Worm (Caenorhabditis elegans) whole organism, L1 larva: ENCODE data around the gene Y102F5A.1.

Source experiments
- C16A3.4 ChIP-seq: fragments of 150-350 bp; optimal IDR thresholded peaks from 2 replicates; lab custom pipeline; 2014; ENCODE audit warnings: missing biosample characterization, missing genetic modification characterization
- aha-1 ChIP-seq: fragments of 150-350 bp; optimal IDR thresholded peaks from 2 replicates; lab custom pipeline; 2014; ENCODE audit warnings: missing biosample characterization, missing genetic modification characterization
- blmp-1 ChIP-seq: fragments of 150-350 bp; optimal IDR thresholded peaks from 2 replicates; lab custom pipeline; 2014; ENCODE audit warnings: missing biosample characterization, missing genetic modification characterization
- ceh-82 ChIP-seq, 3 experiments: fragments of 150-350 bp in 1 of 3; sonication (generic microtip) in 2 of 3; optimal IDR thresholded peaks; 2 replicates each; lab custom pipeline; 2014 to 2017; ENCODE audit warnings: missing biosample characterization in 3 of 3, missing genetic modification characterization in 3 of 3
- ceh-88 ChIP-seq: fragments of 200-800 bp; sonication (Bioruptor generic); IDR thresholded peaks from 2 replicates; pipeline ENCODE4 v1.3.6; 2022; ENCODE audit warnings: missing genetic modification characterization, missing compliant biosample characterization
- ces-1 ChIP-seq: fragments of 150-350 bp; optimal IDR thresholded peaks from 2 replicates; lab custom pipeline; 2014; ENCODE audit warnings: missing biosample characterization, missing genetic modification reagents, missing genetic modification characterization
- dsc-1 ChIP-seq: sonication (generic microtip); optimal IDR thresholded peaks from 2 replicates; lab custom pipeline; 2016; ENCODE audit warnings: mild to moderate bottlenecking, missing genetic modification characterization, missing compliant biosample characterization
- efl-1 ChIP-seq, 4 experiments: fragments of 150-350 bp; optimal IDR thresholded peaks in 3 of 4; peaks in 1 of 4; 1 replicate in 1 of 4; 2 replicates in 3 of 4; lab custom pipeline; 2014; ENCODE audit warnings: missing biosample characterization in 2 of 4, missing genetic modification characterization in 2 of 4, missing genetic modification reagents in 2 of 4
- egl-13 ChIP-seq: sonication (generic microtip); optimal IDR thresholded peaks from 2 replicates; lab custom pipeline; 2016; ENCODE audit warnings: missing genotype, missing genetic modification reagents, missing genetic modification characterization, missing compliant biosample characterization
- egl-27 ChIP-seq, 2 experiments: fragments of 150-350 bp in 1 of 2; sonication (generic microtip); optimal IDR thresholded peaks; 3 replicates each; lab custom pipeline; 2017 to 2018; ENCODE audit warnings: missing biosample characterization in 2 of 2, missing genetic modification characterization in 2 of 2, missing genetic modification reagents in 2 of 2
- ets-5 ChIP-seq: fragments of 200-800 bp; sonication (Bioruptor generic); IDR thresholded peaks from 2 replicates; pipeline ENCODE4 v1.3.6; 2022; ENCODE audit warnings: missing genetic modification characterization, missing compliant biosample characterization
- fkh-10 ChIP-seq: sonication (generic microtip); optimal IDR thresholded peaks from 2 replicates; lab custom pipeline; 2017; ENCODE audit warnings: missing biosample characterization, missing genetic modification reagents, missing genetic modification characterization
- fkh-8 ChIP-seq: sonication (generic microtip); optimal IDR thresholded peaks from 2 replicates; lab custom pipeline; 2016; ENCODE audit warnings: mild to moderate bottlenecking, missing genetic modification characterization, missing compliant biosample characterization
- irx-1 ChIP-seq: sonication (generic microtip); optimal IDR thresholded peaks from 2 replicates; lab custom pipeline; 2016; ENCODE audit warnings: missing genetic modification characterization, missing compliant biosample characterization
- isw-1 ChIP-seq: fragments of 200-800 bp; sonication (Bioruptor generic); IDR thresholded peaks from 2 replicates; pipeline ENCODE4 v1.3.6; 2022; ENCODE audit warnings: missing genetic modification characterization, missing compliant biosample characterization
- jun-1 ChIP-seq: fragments of 150-350 bp; optimal IDR thresholded peaks from 2 replicates; lab custom pipeline; 2014; ENCODE audit warnings: missing biosample characterization, missing genetic modification reagents, missing genetic modification characterization
- lin-13 ChIP-seq: fragments of 150-350 bp; optimal IDR thresholded peaks from 2 replicates; lab custom pipeline; 2014; ENCODE audit warnings: missing biosample characterization, missing genetic modification reagents, missing genetic modification characterization
- lin-14 ChIP-seq: fragments of 200-800 bp; sonication (Bioruptor generic); optimal IDR thresholded peaks from 2 replicates; lab custom pipeline; 2018; ENCODE audit warnings: mild to moderate bottlenecking, missing genetic modification characterization, moderate library complexity, missing compliant biosample characterization
- lin-35 ChIP-seq, 2 experiments: fragments of 150-350 bp; optimal IDR thresholded peaks; 2 replicates each; lab custom pipeline; 2014; ENCODE audit warnings: missing biosample characterization in 2 of 2, missing genetic modification characterization in 2 of 2, missing genetic modification reagents in 2 of 2
- lin-39 ChIP-seq: fragments of 150-350 bp; optimal IDR thresholded peaks from 2 replicates; lab custom pipeline; 2014; ENCODE audit warnings: missing biosample characterization, missing genetic modification reagents, missing genetic modification characterization
- lsy-2 ChIP-seq, 2 experiments: fragments of 150-350 bp; optimal IDR thresholded peaks; 2 replicates each; lab custom pipeline; 2014; ENCODE audit warnings: missing biosample characterization in 2 of 2, missing genetic modification characterization in 2 of 2
- mab-9 ChIP-seq: fragments of 200-800 bp; sonication (Bioruptor generic); IDR thresholded peaks from 2 replicates; pipeline ENCODE4 v1.3.6; 2022; ENCODE audit warnings: missing genetic modification reagents, missing genetic modification characterization, missing compliant biosample characterization
- mdl-1 ChIP-seq, 2 experiments: fragments of 150-350 bp; optimal IDR thresholded peaks; 2 replicates each; lab custom pipeline; 2014 to 2017; ENCODE audit warnings: missing biosample characterization in 2 of 2, missing genetic modification characterization in 2 of 2, inconsistent platforms in 1 of 2
- mep-1 ChIP-seq: fragments of 150-350 bp; optimal IDR thresholded peaks from 2 replicates; lab custom pipeline; 2014; ENCODE audit warnings: missing biosample characterization, missing genetic modification characterization
- nhr-237 ChIP-seq: fragments of 150-350 bp; optimal IDR thresholded peaks from 2 replicates; lab custom pipeline; 2014; ENCODE audit warnings: missing biosample characterization, missing genetic modification characterization
- nhr-28 ChIP-seq: fragments of 150-350 bp; optimal IDR thresholded peaks from 2 replicates; lab custom pipeline; 2014; ENCODE audit warnings: missing biosample characterization, missing genetic modification characterization
- nhr-47 ChIP-seq: sonication (generic microtip); optimal IDR thresholded peaks from 2 replicates; lab custom pipeline; 2016; ENCODE audit warnings: mild to moderate bottlenecking, missing genetic modification characterization, moderate library complexity, missing compliant biosample characterization
- nhr-77 ChIP-seq: fragments of 150-350 bp; optimal IDR thresholded peaks from 2 replicates; lab custom pipeline; 2014; ENCODE audit warnings: missing biosample characterization, missing genetic modification characterization
- nhr-84 ChIP-seq: sonication (generic microtip); optimal IDR thresholded peaks from 2 replicates; lab custom pipeline; 2017; ENCODE audit warnings: missing biosample characterization, missing genetic modification characterization
- nhr-90 ChIP-seq: sonication (generic microtip); optimal IDR thresholded peaks from 2 replicates; lab custom pipeline; 2016; ENCODE audit warnings: mild to moderate bottlenecking, missing genetic modification characterization, missing compliant biosample characterization; ENCODE audit not compliant: poor library complexity
- pax-3 ChIP-seq: fragments of 200-800 bp; sonication (Bioruptor generic); optimal IDR thresholded peaks from 2 replicates; lab custom pipeline; 2018; ENCODE audit warnings: mild to moderate bottlenecking, missing genetic modification characterization, moderate library complexity, missing compliant biosample characterization
- pqm-1 ChIP-seq: sonication (generic microtip); optimal IDR thresholded peaks from 3 replicates; lab custom pipeline; 2017; ENCODE audit warnings: missing biosample characterization, missing genetic modification characterization
- rnt-1 ChIP-seq: sonication (generic microtip); optimal IDR thresholded peaks from 2 replicates; lab custom pipeline; 2016; ENCODE audit warnings: mild to moderate bottlenecking, missing genetic modification characterization, moderate library complexity, missing compliant biosample characterization
- skn-1 ChIP-seq: fragments of 150-350 bp; optimal IDR thresholded peaks from 2 replicates; lab custom pipeline; 2014; ENCODE audit warnings: missing biosample characterization, missing genetic modification characterization
- snu-23 ChIP-seq: sonication (generic microtip); optimal IDR thresholded peaks from 2 replicates; lab custom pipeline; 2016; ENCODE audit warnings: missing genetic modification characterization, missing compliant biosample characterization
- sox-4 ChIP-seq: sonication (generic microtip); optimal IDR thresholded peaks from 2 replicates; lab custom pipeline; 2016; ENCODE audit warnings: missing genetic modification characterization, missing compliant biosample characterization
- swsn-7 ChIP-seq: sonication (generic microtip); optimal IDR thresholded peaks from 2 replicates; lab custom pipeline; 2016; ENCODE audit warnings: missing genetic modification characterization, missing compliant biosample characterization
- tbx-2 ChIP-seq: sonication (generic microtip); optimal IDR thresholded peaks from 2 replicates; lab custom pipeline; 2016; ENCODE audit warnings: missing genetic modification characterization, missing compliant biosample characterization
- tlp-1 ChIP-seq: fragments of 150-350 bp; optimal IDR thresholded peaks from 2 replicates; lab custom pipeline; 2014; ENCODE audit warnings: missing biosample characterization, missing genetic modification characterization
- unc-130 ChIP-seq: fragments of 150-350 bp; optimal IDR thresholded peaks from 2 replicates; lab custom pipeline; 2017; ENCODE audit warnings: missing biosample characterization, missing genetic modification characterization, inconsistent platforms
- unc-86 ChIP-seq: sonication (generic microtip); optimal IDR thresholded peaks from 2 replicates; lab custom pipeline; 2016; ENCODE audit warnings: missing genetic modification characterization, missing compliant biosample characterization
- zip-4 ChIP-seq: fragments of 200-800 bp; sonication (Bioruptor generic); optimal IDR thresholded peaks from 2 replicates; lab custom pipeline; 2018; ENCODE audit warnings: mild to moderate bottlenecking, missing genetic modification characterization, moderate library complexity, missing compliant biosample characterization
- ztf-4 ChIP-seq: fragments of 150-350 bp; optimal IDR thresholded peaks from 2 replicates; lab custom pipeline; 2014; ENCODE audit warnings: missing biosample characterization, missing genetic modification characterization

Y102F5A.1 gene

DNA sequence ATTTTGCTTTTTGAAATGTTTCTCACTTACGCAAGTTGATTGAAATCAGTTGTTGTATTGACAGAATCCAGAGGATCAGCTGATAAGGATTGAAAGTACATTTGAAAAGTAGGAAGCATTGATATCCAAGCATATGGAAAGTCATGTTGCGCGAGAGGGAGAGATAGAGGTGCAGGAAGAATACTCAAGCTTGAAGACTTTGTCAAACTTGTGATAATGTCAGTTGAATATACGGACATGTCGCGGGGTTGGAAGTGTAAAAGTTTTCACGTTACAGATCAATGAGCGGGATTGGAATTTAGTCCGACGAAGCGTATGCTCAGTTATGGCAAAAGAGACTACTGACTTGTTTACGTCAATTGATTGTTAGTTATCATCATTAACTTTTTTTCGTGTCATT lies 14.9 kb downstream of the Y102F5A.1 start, which contains the start of gene ttx-3:
Gene ttx-3 (minus strand): TSS at position 101 of the 400 bp plus-strand sequence.
- TF ChIP-seq fkh-8 (tag; lab: Kevin White, UChicago) (peak; percentile 26), dsc-1 (no peak), efl-1 (optimal IDR thresholded peaks at IDR 0.05; lab: Kevin White, UChicago) (no peak), efl-1 (GFP tag; optimal IDR thresholded peaks at IDR 0.05 in 1 of 2; lab: Kevin White, UChicago) (peak in 1 of 2 experiments; percentile 29)

DNA sequence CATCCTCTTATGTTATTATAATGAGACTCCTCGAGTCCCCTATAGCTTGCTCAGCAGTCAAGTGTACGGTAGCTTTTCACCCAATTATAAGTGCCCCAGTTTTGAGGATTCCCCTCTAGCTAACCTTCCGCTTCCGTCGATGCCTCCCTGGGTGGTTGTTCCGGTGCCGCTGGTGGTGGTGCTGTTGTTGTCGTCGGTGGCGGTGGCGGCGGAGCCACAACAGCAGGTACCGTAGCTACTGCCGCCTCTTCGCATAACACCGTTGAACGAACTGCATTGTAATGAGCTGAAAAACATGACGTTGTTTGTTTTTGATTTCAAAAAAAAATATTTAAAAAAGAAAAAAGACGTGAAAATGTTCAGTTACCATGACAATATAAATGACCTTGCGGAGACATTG lies 17.7 kb downstream of the Y102F5A.1 start:
- no peak for TF ChIP-seq mep-1 (tag; lab: Kevin White, UChicago)
- no peak for TF ChIP-seq mdl-1 (tag; optimal IDR thresholded peaks at IDR 0.05; lab: Kevin White, UChicago)
- no peak for TF ChIP-seq lin-35 (GFP tag; optimal IDR thresholded peaks at IDR 0.05; lab: Kevin White, UChicago)

DNA sequence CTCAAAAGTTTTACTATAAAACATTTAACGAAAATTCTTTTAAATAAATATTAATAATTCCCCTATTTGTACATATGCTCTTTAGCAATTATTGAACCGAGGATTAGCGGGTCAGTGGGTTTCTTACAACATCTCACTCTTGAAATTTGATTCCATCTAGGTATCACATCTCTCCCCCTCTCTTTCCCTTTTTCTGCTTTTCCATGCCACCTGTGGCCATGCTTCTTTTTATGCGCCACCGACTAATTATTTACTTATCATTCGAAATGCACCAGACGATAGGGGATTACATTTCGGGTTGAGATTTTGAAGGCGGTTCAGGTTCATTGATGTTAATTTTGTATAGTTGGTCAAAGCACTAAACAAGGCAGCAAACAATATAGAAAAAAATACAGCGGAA lies 18.3 kb downstream of the Y102F5A.1 start:
- no peak for TF ChIP-seq efl-1 (optimal IDR thresholded peaks at IDR 0.05; lab: Kevin White, UChicago)
- TF ChIP-seq efl-1 (GFP tag; optimal IDR thresholded peaks at IDR 0.05 in 1 of 2; lab: Kevin White, UChicago): peak in 1 of 2 experiments; percentile 59
- TF ChIP-seq pax-3: no peak

DNA sequence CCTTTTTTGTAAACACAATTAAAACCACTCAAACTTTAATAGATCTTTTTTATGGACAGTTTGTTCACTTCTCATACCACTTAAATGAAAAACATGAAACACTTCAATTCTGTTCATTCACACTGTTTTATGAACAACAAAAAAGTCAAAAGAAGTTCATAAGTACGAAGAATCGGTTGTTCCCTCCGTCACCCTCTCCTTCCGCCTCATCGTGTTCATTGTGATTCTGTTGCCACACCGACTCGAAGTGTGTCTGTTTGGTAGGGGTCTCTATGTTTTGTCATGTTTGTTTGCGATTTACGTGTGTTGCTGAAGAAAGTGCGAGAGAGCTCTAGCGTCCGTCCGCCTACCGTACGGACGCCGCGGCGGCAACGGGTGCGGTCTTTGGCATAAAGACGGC lies 25.3 kb downstream of the Y102F5A.1 start, which contains the start of gene lact-7:
Gene lact-7 (plus strand): TSS at position 301 of the 400 bp plus-strand sequence.
- no peak for TF ChIP-seq mdl-1 (tag; optimal IDR thresholded peaks at IDR 0.05; lab: Kevin White, UChicago)
- TF ChIP-seq skn-1 (tag; lab: Kevin White, UChicago): no peak
- no peak for TF ChIP-seq tlp-1 (tag; lab: Kevin White, UChicago)
- TF ChIP-seq nhr-84 (tag; lab: Kevin White, UChicago): no peak
- no peak for TF ChIP-seq nhr-28
- TF ChIP-seq pqm-1: no peak
- TF ChIP-seq lin-39 (tag; lab: Kevin White, UChicago): no peak
- no peak for TF ChIP-seq lin-14 (GFP tag; lab: Kevin White, UChicago)
- TF ChIP-seq unc-130 (tag; lab: Kevin White, UChicago): no peak
- no peak for TF ChIP-seq zip-4 (GFP tag; lab: Kevin White, UChicago)
- no peak for TF ChIP-seq nhr-47 (tag; lab: Kevin White, UChicago)
- no peak for TF ChIP-seq fkh-10 (GFP tag; lab: Kevin White, UChicago)
- TF ChIP-seq mab-9: no peak
- TF ChIP-seq irx-1: no peak
- no peak for TF ChIP-seq nhr-237 (tag; lab: Kevin White, UChicago)
- no peak for TF ChIP-seq snu-23 (GFP tag; lab: Kevin White, UChicago)

DNA sequence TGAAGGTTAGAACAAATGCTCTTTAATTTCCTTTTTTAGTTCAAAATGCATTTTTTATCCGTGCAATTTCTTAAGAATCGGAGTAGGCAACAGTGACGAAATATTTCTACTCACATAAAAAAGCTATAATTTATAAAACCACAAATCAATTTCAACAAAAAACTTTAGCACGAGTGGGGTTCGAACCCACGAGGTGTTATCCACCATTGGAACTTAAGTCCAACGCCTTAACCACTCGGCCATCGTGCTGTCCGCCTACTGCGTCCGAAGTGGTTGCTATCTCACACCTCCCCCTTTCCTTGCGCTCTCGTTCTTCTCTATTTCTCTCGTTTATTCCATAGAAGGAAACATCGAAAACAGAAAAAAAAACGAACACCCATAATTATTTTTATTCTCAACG lies 26.5 kb downstream of the Y102F5A.1 start:
- peak; percentile 51 for TF ChIP-seq nhr-77 (tag; lab: Kevin White, UChicago)
- TF ChIP-seq ceh-88 (GFP tag; lab: Robert Waterston, UW): peak; percentile 30; the same call in 1 of the 2 replicates
- TF ChIP-seq ets-5 (GFP tag; lab: Robert Waterston, UW): no peak
- TF ChIP-seq nhr-90: peak; percentile 69
- TF ChIP-seq dsc-1: peak; percentile 77
- TF ChIP-seq egl-27 (tag; optimal IDR thresholded peaks at IDR 0.05; lab: Kevin White, UChicago): peak in 1 of 2 experiments; percentile 3
- no peak for TF ChIP-seq aha-1 (tag; lab: Kevin White, UChicago)
- TF ChIP-seq lin-14 (GFP tag; lab: Kevin White, UChicago): peak; percentile 75
- TF ChIP-seq unc-130 (tag; lab: Kevin White, UChicago): peak; percentile 30
- peak; percentile 63 for TF ChIP-seq egl-13
- peak; percentile 7 for TF ChIP-seq irx-1
- TF ChIP-seq ztf-4 (tag; lab: Kevin White, UChicago): peak; percentile 26
- TF ChIP-seq blmp-1 (tag; lab: Kevin White, UChicago): no peak
- peak; percentile 65 for TF ChIP-seq jun-1 (tag; lab: Kevin White, UChicago)
- peak; percentile 27 to 69 (median 61) for TF ChIP-seq ceh-82 (tag; optimal IDR thresholded peaks at IDR 0.05; lab: Kevin White, UChicago)
- no peak for TF ChIP-seq ces-1 (GFP tag; lab: Kevin White, UChicago)
- peak; percentile 37 for TF ChIP-seq unc-86 (tag; lab: Kevin White, UChicago)
- peak; percentile 51 to 56 for TF ChIP-seq lsy-2 (tag; optimal IDR thresholded peaks at IDR 0.05; lab: Kevin White, UChicago)
- peak; percentile 69 for TF ChIP-seq swsn-7 (tag; lab: Kevin White, UChicago)
- TF ChIP-seq lin-35 (GFP tag; optimal IDR thresholded peaks at IDR 0.05; lab: Kevin White, UChicago): peak in 1 of 2 experiments; percentile 27
- TF ChIP-seq lin-13 (GFP tag; lab: Kevin White, UChicago): peak; percentile 40
- peak; percentile 11 for TF ChIP-seq sox-4 (tag; lab: Kevin White, UChicago)
- TF ChIP-seq skn-1 (tag; lab: Kevin White, UChicago): peak; percentile 46
- TF ChIP-seq rnt-1: peak; percentile 26
- TF ChIP-seq mab-9: no peak
- TF ChIP-seq lin-39 (tag; lab: Kevin White, UChicago): no peak
- peak; percentile 29 for TF ChIP-seq tbx-2 (tag; lab: Kevin White, UChicago)
- peak; percentile 28; the same call in 1 of the 2 replicates for TF ChIP-seq isw-1
- peak; percentile 65 for TF ChIP-seq C16A3.4 (tag; lab: Kevin White, UChicago)
